Worm (Caenorhabditis elegans) whole organism, L1 larva: ENCODE results near the gene C14A6.8.

Experiments
- C16A3.4 ChIP-seq: fragments of 150-350 bp; optimal IDR thresholded peaks from 2 replicates; lab custom pipeline; 2014; ENCODE audit warnings: missing biosample characterization, missing genetic modification characterization
- F16B12.6 ChIP-seq: fragments of 150-350 bp; optimal IDR thresholded peaks from 2 replicates; lab custom pipeline; 2014; ENCODE audit warnings: missing biosample characterization, missing genetic modification characterization
- aha-1 ChIP-seq: fragments of 150-350 bp; optimal IDR thresholded peaks from 2 replicates; lab custom pipeline; 2014; ENCODE audit warnings: missing biosample characterization, missing genetic modification characterization
- alr-1 ChIP-seq: fragments of 200-800 bp; sonication (Bioruptor generic); optimal IDR thresholded peaks from 2 replicates; lab custom pipeline; 2018; ENCODE audit warnings: borderline replicate concordance, mild to moderate bottlenecking, missing genetic modification characterization, missing compliant biosample characterization
- ceh-63 ChIP-seq: fragments of 200-800 bp; sonication (Bioruptor generic); optimal IDR thresholded peaks from 2 replicates; lab custom pipeline; 2018; ENCODE audit warnings: mild to moderate bottlenecking, missing genetic modification characterization, missing compliant biosample characterization
- ceh-82 ChIP-seq, 3 experiments: fragments of 150-350 bp in 1 of 3; sonication (generic microtip) in 2 of 3; optimal IDR thresholded peaks; 2 replicates each; lab custom pipeline; 2014 to 2017; ENCODE audit warnings: missing biosample characterization in 3 of 3, missing genetic modification characterization in 3 of 3
- ceh-90 ChIP-seq: sonication (generic microtip); optimal IDR thresholded peaks from 2 replicates; lab custom pipeline; 2016; ENCODE audit warnings: missing genetic modification characterization, missing compliant biosample characterization
- dsc-1 ChIP-seq: sonication (generic microtip); optimal IDR thresholded peaks from 2 replicates; lab custom pipeline; 2016; ENCODE audit warnings: mild to moderate bottlenecking, missing genetic modification characterization, missing compliant biosample characterization
- efl-1 ChIP-seq, 4 experiments: fragments of 150-350 bp; optimal IDR thresholded peaks in 3 of 4; peaks in 1 of 4; 1 replicate in 1 of 4; 2 replicates in 3 of 4; lab custom pipeline; 2014; ENCODE audit warnings: missing biosample characterization in 2 of 4, missing genetic modification characterization in 2 of 4, missing genetic modification reagents in 2 of 4
- efl-3 ChIP-seq: fragments of 200-800 bp; sonication (Bioruptor generic); optimal IDR thresholded peaks from 2 replicates; lab custom pipeline; 2018; ENCODE audit warnings: mild to moderate bottlenecking, missing genetic modification characterization, missing compliant biosample characterization
- elt-3 ChIP-seq, 6 experiments: fragments of 150-350 bp in 1 of 6; sonication (generic microtip); optimal IDR thresholded peaks; 2 replicates each; lab custom pipeline; 2017 to 2018; ENCODE audit warnings: missing biosample characterization in 6 of 6, missing genetic modification characterization in 6 of 6, inconsistent platforms in 1 of 6
- fkh-4 ChIP-seq: sonication (generic microtip); optimal IDR thresholded peaks from 2 replicates; lab custom pipeline; 2016; ENCODE audit warnings: missing compliant biosample characterization, missing genetic modification characterization, borderline replicate concordance
- fkh-8 ChIP-seq: sonication (generic microtip); optimal IDR thresholded peaks from 2 replicates; lab custom pipeline; 2016; ENCODE audit warnings: mild to moderate bottlenecking, missing genetic modification characterization, missing compliant biosample characterization
- fos-1 ChIP-seq: fragments of 150-350 bp; optimal IDR thresholded peaks from 2 replicates; lab custom pipeline; 2014; ENCODE audit warnings: missing biosample characterization, missing genetic modification characterization
- hlh-17 ChIP-seq: fragments of 200-800 bp; sonication (Bioruptor generic); optimal IDR thresholded peaks from 2 replicates; lab custom pipeline; 2018; ENCODE audit warnings: missing genetic modification characterization, mild to moderate bottlenecking, missing compliant biosample characterization, moderate library complexity, borderline replicate concordance
- irx-1 ChIP-seq: sonication (generic microtip); optimal IDR thresholded peaks from 2 replicates; lab custom pipeline; 2016; ENCODE audit warnings: missing genetic modification characterization, missing compliant biosample characterization
- lin-15B ChIP-seq: fragments of 150-350 bp; sonication (generic microtip); optimal IDR thresholded peaks from 3 replicates; lab custom pipeline; 2014; ENCODE audit warnings: missing biosample characterization, missing genetic modification characterization
- lsy-2 ChIP-seq, 2 experiments: fragments of 150-350 bp; optimal IDR thresholded peaks; 2 replicates each; lab custom pipeline; 2014; ENCODE audit warnings: missing biosample characterization in 2 of 2, missing genetic modification characterization in 2 of 2
- mab-9 ChIP-seq: fragments of 200-800 bp; sonication (Bioruptor generic); IDR thresholded peaks from 2 replicates; pipeline ENCODE4 v1.3.6; 2022; ENCODE audit warnings: missing genetic modification reagents, missing genetic modification characterization, missing compliant biosample characterization
- mdl-1 ChIP-seq, 2 experiments: fragments of 150-350 bp; optimal IDR thresholded peaks; 2 replicates each; lab custom pipeline; 2014 to 2017; ENCODE audit warnings: missing biosample characterization in 2 of 2, missing genetic modification characterization in 2 of 2, inconsistent platforms in 1 of 2
- mep-1 ChIP-seq: fragments of 150-350 bp; optimal IDR thresholded peaks from 2 replicates; lab custom pipeline; 2014; ENCODE audit warnings: missing biosample characterization, missing genetic modification characterization
- nhr-12 ChIP-seq: sonication (generic microtip); optimal IDR thresholded peaks from 2 replicates; lab custom pipeline; 2017; ENCODE audit warnings: missing biosample characterization, missing genetic modification characterization
- nhr-19 ChIP-seq: fragments of 200-800 bp; sonication (Bioruptor generic); conservative IDR thresholded peaks from 2 replicates; pipeline ENCODE4 v1.3.6; 2022; ENCODE audit warnings: missing genetic modification characterization, missing compliant biosample characterization
- nhr-20 ChIP-seq: sonication (generic microtip); optimal IDR thresholded peaks from 2 replicates; lab custom pipeline; 2016; ENCODE audit warnings: mild to moderate bottlenecking, missing genetic modification characterization, missing compliant biosample characterization
- nhr-84 ChIP-seq: sonication (generic microtip); optimal IDR thresholded peaks from 2 replicates; lab custom pipeline; 2017; ENCODE audit warnings: missing biosample characterization, missing genetic modification characterization
- nhr-85 ChIP-seq: sonication (generic microtip); peaks from one replicate; lab custom pipeline; 2016; ENCODE audit warnings: missing genetic modification characterization, inconsistent platforms, missing compliant biosample characterization
- pag-3 ChIP-seq: sonication (generic microtip); optimal IDR thresholded peaks from 2 replicates; lab custom pipeline; 2017; ENCODE audit warnings: missing genetic modification characterization, mild to moderate bottlenecking, missing compliant biosample characterization, antibody characterized with exemption, borderline replicate concordance; ENCODE audit not compliant: insufficient read depth
- pqm-1 ChIP-seq: sonication (generic microtip); optimal IDR thresholded peaks from 3 replicates; lab custom pipeline; 2017; ENCODE audit warnings: missing biosample characterization, missing genetic modification characterization
- skn-1 ChIP-seq: fragments of 150-350 bp; optimal IDR thresholded peaks from 2 replicates; lab custom pipeline; 2014; ENCODE audit warnings: missing biosample characterization, missing genetic modification characterization
- snu-23 ChIP-seq: sonication (generic microtip); optimal IDR thresholded peaks from 2 replicates; lab custom pipeline; 2016; ENCODE audit warnings: missing genetic modification characterization, missing compliant biosample characterization
- sox-4 ChIP-seq: sonication (generic microtip); optimal IDR thresholded peaks from 2 replicates; lab custom pipeline; 2016; ENCODE audit warnings: missing genetic modification characterization, missing compliant biosample characterization
- sup-37 ChIP-seq: fragments of 200-800 bp; sonication (Bioruptor generic); optimal IDR thresholded peaks from 2 replicates; lab custom pipeline; 2018; ENCODE audit warnings: mild to moderate bottlenecking, missing genetic modification characterization, missing compliant biosample characterization
- tbx-2 ChIP-seq: sonication (generic microtip); optimal IDR thresholded peaks from 2 replicates; lab custom pipeline; 2016; ENCODE audit warnings: missing genetic modification characterization, missing compliant biosample characterization
- tlp-1 ChIP-seq: fragments of 150-350 bp; optimal IDR thresholded peaks from 2 replicates; lab custom pipeline; 2014; ENCODE audit warnings: missing biosample characterization, missing genetic modification characterization
- unc-130 ChIP-seq: fragments of 150-350 bp; optimal IDR thresholded peaks from 2 replicates; lab custom pipeline; 2017; ENCODE audit warnings: missing biosample characterization, missing genetic modification characterization, inconsistent platforms
- unc-30 ChIP-seq: sonication (generic microtip); optimal IDR thresholded peaks from 2 replicates; lab custom pipeline; 2017; ENCODE audit warnings: missing biosample characterization, missing genetic modification characterization
- vab-15 ChIP-seq: sonication (generic microtip); optimal IDR thresholded peaks from 2 replicates; lab custom pipeline; 2017; ENCODE audit warnings: missing genotype, mild to moderate bottlenecking, missing genetic modification characterization, missing compliant biosample characterization
- zag-1 ChIP-seq: fragments of 150-350 bp; optimal IDR thresholded peaks from 2 replicates; lab custom pipeline; 2014; ENCODE audit warnings: missing biosample characterization, missing genetic modification characterization
- ztf-4 ChIP-seq: fragments of 150-350 bp; optimal IDR thresholded peaks from 2 replicates; lab custom pipeline; 2014; ENCODE audit warnings: missing biosample characterization, missing genetic modification characterization

The C14A6.8 gene

DNA sequence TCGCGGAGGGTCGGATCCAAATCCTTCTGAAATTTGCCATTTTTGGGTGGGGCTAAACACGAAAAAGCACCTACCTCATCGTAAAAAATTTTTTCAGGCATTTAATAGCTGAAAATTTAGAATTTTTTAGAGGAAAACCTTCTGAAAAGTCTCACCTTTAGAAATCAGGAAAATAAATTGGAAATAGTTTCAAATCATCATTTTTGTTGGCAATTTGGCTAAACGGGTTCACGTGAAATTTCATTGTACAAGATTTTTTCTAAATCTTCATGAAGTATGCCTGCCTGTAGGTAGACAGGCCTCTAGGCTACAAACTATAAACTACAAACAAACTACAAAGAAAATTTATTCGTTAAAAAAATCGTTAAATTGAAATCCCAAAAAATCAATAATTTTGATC lies 3.2 kb downstream of the C14A6.8 start, which contains the start of gene C14A6.7:
Gene C14A6.7 (minus strand): TSS at position 101 of the 400 bp plus-strand sequence.
- no peak for TF ChIP-seq lin-15B (tag; lab: Kevin White, UChicago)
- no peak for TF ChIP-seq nhr-19
- no peak for TF ChIP-seq pqm-1 (tag; lab: Kevin White, UChicago)
- no peak for TF ChIP-seq tbx-2 (tag; lab: Kevin White, UChicago)
- TF ChIP-seq mdl-1 (tag; optimal IDR thresholded peaks at IDR 0.05; lab: Kevin White, UChicago): no peak
- TF ChIP-seq F16B12.6 (tag; lab: Kevin White, UChicago): no peak
- no peak for TF ChIP-seq ceh-63 (GFP tag; lab: Kevin White, UChicago)
- TF ChIP-seq fos-1 (tag; lab: Kevin White, UChicago): no peak
- no peak for TF ChIP-seq skn-1

DNA sequence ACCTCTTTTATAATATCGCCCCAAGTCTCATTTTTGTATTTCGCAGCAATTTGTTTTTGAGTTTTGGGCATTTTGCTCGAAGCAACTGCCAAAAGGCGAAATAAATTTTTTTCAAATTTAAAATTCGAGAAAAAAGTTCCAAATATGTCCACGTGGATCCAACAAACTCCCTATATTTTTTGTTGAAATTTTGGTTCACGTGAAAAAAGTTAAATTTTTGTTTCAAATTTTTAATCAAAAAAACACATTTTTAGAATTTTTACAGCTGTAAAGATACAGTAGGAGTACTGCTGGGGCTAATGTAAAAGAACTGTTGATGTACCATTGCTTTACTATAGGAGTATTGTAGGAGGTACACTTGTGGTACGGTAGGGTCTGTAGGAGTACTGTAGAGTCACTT lies 4.3 kb downstream of the C14A6.8 start, which contains the start of gene C14A6.6:
Gene C14A6.6 (minus strand): TSS at position 101 of the 400 bp plus-strand sequence.
- no peak for TF ChIP-seq irx-1 (tag; lab: Kevin White, UChicago)
- no peak for TF ChIP-seq sox-4
- TF ChIP-seq nhr-12: no peak
- no peak for TF ChIP-seq efl-1 (optimal IDR thresholded peaks at IDR 0.05; lab: Kevin White, UChicago)
- no peak for TF ChIP-seq efl-1 (GFP tag; optimal IDR thresholded peaks at IDR 0.05 in 1 of 2; lab: Kevin White, UChicago)
- TF ChIP-seq, all 84 proteins: peak for 0

DNA sequence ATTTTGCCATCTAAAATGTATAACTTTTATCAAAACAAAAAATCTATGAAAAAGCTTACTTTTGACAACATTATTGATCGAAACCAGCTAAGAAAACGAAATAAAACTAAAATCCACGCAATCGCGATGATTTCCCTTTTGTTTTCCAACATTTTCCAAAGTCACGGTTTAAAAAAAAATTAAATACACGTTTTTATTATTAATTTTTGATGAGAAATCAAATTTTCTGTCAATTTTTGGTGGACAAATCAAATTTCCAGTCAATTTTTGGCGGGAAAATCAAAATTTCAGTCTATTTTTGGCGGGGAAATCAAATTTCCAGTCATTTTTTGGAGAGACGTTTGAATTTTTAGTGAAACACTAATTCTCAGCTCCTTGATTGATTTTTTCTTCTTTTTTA lies 6.7 kb downstream of the C14A6.8 start, which contains the start of gene C14A6.5:
Gene C14A6.5 (minus strand): TSS at position 101 of the 400 bp plus-strand sequence.
- TF ChIP-seq unc-30 (tag; lab: Kevin White, UChicago) (no peak), lsy-2 (tag; optimal IDR thresholded peaks at IDR 0.05; lab: Kevin White, UChicago) (no peak), pqm-1 (tag; lab: Kevin White, UChicago) (no peak)

DNA sequence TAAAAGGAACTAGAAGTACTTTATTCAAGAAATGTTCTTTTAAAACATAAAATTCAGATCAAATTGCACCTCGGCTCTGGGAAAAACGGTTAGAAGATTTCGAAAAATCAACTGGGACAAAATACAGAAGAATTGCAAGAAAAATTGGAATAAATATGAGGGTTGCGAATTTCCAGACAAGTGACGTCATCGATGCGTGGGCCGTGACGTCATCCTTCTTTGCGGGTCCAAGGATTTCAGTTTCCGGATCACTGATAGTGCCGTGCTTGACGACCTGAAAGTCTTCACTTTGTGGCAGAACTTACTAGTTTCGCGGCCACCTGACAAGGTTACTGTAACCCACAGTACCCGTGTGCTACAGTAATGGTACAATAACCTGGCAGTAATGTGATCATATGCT lies 8.0 kb downstream of the C14A6.8 start:
- no peak for TF ChIP-seq pqm-1 (tag; lab: Kevin White, UChicago)
- TF ChIP-seq zag-1 (tag; lab: Kevin White, UChicago): no peak
- TF ChIP-seq nhr-85 (tag; lab: Kevin White, UChicago): no peak
- no peak for TF ChIP-seq mep-1 (tag; lab: Kevin White, UChicago)
- no peak for TF ChIP-seq sox-4
- TF ChIP-seq pag-3 (tag; lab: Kevin White, UChicago): no peak
- no peak for TF ChIP-seq ztf-4 (tag; lab: Kevin White, UChicago)
- TF ChIP-seq alr-1 (tag; lab: Kevin White, UChicago): no peak
- no peak for TF ChIP-seq mab-9 (GFP tag; lab: Robert Waterston, UW)
- TF ChIP-seq ceh-82 (tag; optimal IDR thresholded peaks at IDR 0.05; lab: Kevin White, UChicago): no peak
- no peak for TF ChIP-seq tlp-1 (tag; lab: Kevin White, UChicago)
- TF ChIP-seq unc-130 (tag; lab: Kevin White, UChicago): no peak
- no peak for TF ChIP-seq elt-3 (tag; optimal IDR thresholded peaks at IDR 0.05; lab: Kevin White, UChicago)
- no peak for TF ChIP-seq nhr-84 (tag; lab: Kevin White, UChicago)
- TF ChIP-seq fkh-8 (tag; lab: Kevin White, UChicago): no peak
- no peak for TF ChIP-seq vab-15 (tag; lab: Kevin White, UChicago)
- no peak for TF ChIP-seq nhr-20 (tag; lab: Kevin White, UChicago)
- no peak for TF ChIP-seq aha-1 (tag; lab: Kevin White, UChicago)
- TF ChIP-seq sup-37 (GFP tag; lab: Kevin White, UChicago): no peak

DNA sequence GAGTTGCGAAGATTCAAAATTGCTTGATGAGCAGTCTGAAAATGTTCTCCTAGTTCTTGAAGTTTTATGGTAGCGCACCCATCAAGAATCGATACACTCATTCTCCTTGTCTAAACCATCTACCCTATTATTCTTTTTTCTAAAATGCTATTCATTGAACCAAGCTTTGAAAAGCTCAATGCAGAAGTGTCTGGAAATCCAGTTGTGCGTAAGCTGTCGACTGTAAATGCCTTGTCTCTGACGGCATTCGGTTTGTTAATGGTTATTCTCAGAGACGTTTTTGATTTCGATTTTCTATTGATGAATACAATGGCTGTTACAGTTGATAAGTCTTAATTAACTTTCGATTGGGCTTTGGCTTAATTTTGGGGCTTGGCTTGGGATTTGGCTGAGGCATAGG lies 8.9 kb downstream of the C14A6.8 start, which contains the start of gene C14A6.12:
Gene C14A6.12 (minus strand): TSS at position 101 of the 400 bp plus-strand sequence.
- TF ChIP-seq skn-1 (no peak), hlh-17 (no peak), elt-3 (tag; optimal IDR thresholded peaks at IDR 0.05; lab: Kevin White, UChicago) (no peak), mab-9 (GFP tag; lab: Robert Waterston, UW) (no peak), ceh-90 (tag; lab: Kevin White, UChicago) (no peak), fkh-4 (no peak), snu-23 (GFP tag; lab: Kevin White, UChicago) (no peak), efl-3 (GFP tag; lab: Kevin White, UChicago) (no peak), C16A3.4 (tag; lab: Kevin White, UChicago) (no peak), dsc-1 (tag; lab: Kevin White, UChicago) (no peak), aha-1 (tag; lab: Kevin White, UChicago) (no peak)
- TF ChIP-seq, all 84 proteins: peak for 0
